Fruit fly (Drosophila melanogaster) whole organism, embryonic: ENCODE measurements around the gene Dph3.

Experiments
- CG14667 ChIP-seq: fragments of 200-800 bp; sonication (Bioruptor generic); IDR thresholded peaks from 2 replicates; pipeline ENCODE4 v1.3.6; 2022; ENCODE audit warnings: missing biosample characterization, missing genetic modification characterization
- CG18011 ChIP-seq: fragments of 200-800 bp; sonication (Bioruptor generic); optimal IDR thresholded peaks from 2 replicates; lab custom pipeline; 2017; ENCODE audit warnings: missing biosample characterization, missing genetic modification characterization, mild to moderate bottlenecking, moderate library complexity, missing genotype
- CG7357 ChIP-seq: fragments of 200-800 bp; sonication (Bioruptor generic); IDR thresholded peaks from 3 replicates; pipeline ENCODE4 v1.3.6; 2022; ENCODE audit warnings: missing biosample characterization, missing genetic modification characterization
- CG9932 ChIP-seq: fragments of 200-800 bp; sonication (Bioruptor generic); IDR thresholded peaks from 2 replicates; pipeline ENCODE4 v1.3.6; 2022; ENCODE audit warnings: missing biosample characterization, missing genetic modification characterization
- H15 ChIP-seq: fragments of 200-800 bp; sonication (Bioruptor generic); IDR thresholded peaks from 3 replicates; pipeline ENCODE4 v1.3.6; 2022; ENCODE audit warnings: missing biosample characterization, missing genetic modification characterization
- Side ChIP-seq: fragments of 200-800 bp; sonication (Bioruptor generic); optimal IDR thresholded peaks from 2 replicates; lab custom pipeline; 2016; ENCODE audit warnings: missing biosample characterization, missing genetic modification characterization
- chm ChIP-seq: fragments of 200-800 bp; sonication (Bioruptor generic); IDR thresholded peaks from 2 replicates; pipeline ENCODE4 v1.3.6; 2022; ENCODE audit warnings: missing biosample characterization, missing genetic modification characterization
- grau ChIP-seq: fragments of 200-800 bp; optimal IDR thresholded peaks from 3 replicates; lab custom pipeline; 2019; ENCODE audit warnings: missing biosample characterization, mild to moderate bottlenecking, missing genetic modification characterization, moderate library complexity
- h ChIP-seq: fragments of >200 bp; optimal IDR thresholded peaks from 2 replicates; lab custom pipeline; 2017
- ham ChIP-seq: fragments of 200-800 bp; sonication (Bioruptor generic); IDR thresholded peaks from 2 replicates; pipeline ENCODE4 v1.3.6; 2022; ENCODE audit warnings: missing biosample characterization, missing genetic modification characterization
- slbo ChIP-seq: fragments of 200-800 bp; sonication (Bioruptor generic); IDR thresholded peaks from 2 replicates; pipeline ENCODE4 v1.3.6; 2022; ENCODE audit warnings: missing biosample characterization, missing genetic modification characterization
- zf30C ChIP-seq: fragments of 200-800 bp; sonication (Bioruptor generic); optimal IDR thresholded peaks from 3 replicates; lab custom pipeline; 2018; ENCODE audit warnings: missing biosample characterization, mild to moderate bottlenecking, missing genetic modification characterization

DNA sequence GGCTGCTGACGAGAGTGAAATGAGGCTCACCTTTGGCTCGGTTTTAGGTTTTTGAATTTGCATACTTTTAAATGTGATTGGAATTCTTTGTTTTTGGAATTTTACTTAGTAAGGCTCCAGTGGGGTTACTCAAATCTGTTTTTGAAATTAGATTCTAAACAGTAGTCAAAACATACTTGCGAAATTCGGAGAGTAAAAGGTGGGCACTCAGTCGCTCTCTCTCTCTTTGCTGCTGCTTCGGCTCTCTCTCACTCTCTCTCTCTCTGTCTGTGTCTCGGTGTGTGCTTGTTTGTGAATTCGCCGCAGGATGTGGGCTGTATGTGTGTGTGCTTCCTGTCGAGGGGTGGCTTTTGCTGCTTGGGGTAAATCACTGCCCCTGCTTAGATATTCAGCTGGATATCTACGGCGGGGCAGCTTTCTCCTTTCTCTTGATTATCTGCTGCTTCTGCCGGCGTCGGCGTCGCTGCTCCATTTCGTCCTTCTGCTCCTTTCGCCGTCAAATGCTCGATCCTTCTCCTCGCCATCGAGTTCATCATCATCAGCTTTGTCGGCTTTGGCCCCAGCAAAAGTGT, 22.8 kb downstream of the Dph3 start:
- TF ChIP-seq Side (GFP tag; lab: Kevin White, UChicago), result no peak
- no peak for TF ChIP-seq chm (GFP tag; lab: Robert Waterston, UW)
- no peak for TF ChIP-seq zf30C (GFP tag; lab: Kevin White, UChicago)
- TF ChIP-seq CG18011, result no peak
- TF ChIP-seq slbo (GFP tag; lab: Robert Waterston, UW), result no peak
- no peak for TF ChIP-seq CG9932 (GFP tag; lab: Robert Waterston, UW)
- no peak for TF ChIP-seq grau (tag; lab: Kevin White, UChicago)
- TF ChIP-seq ham, result no peak
- TF ChIP-seq h (lab: Kevin White, UChicago), result no peak
- TF ChIP-seq CG7357, result no peak
- no peak for TF ChIP-seq H15 (GFP tag; lab: Robert Waterston, UW)
- no peak for TF ChIP-seq CG14667 (GFP tag; lab: Robert Waterston, UW)
